Worm (Caenorhabditis elegans) whole organism, L1 larva: Measurements from ENCODE around the gene paa-1.

Experiments used
- C04F5.9 ChIP-seq: sonication (generic microtip); optimal IDR thresholded peaks from 2 replicates; lab custom pipeline; 2016; ENCODE audit warnings: missing genetic modification characterization, missing compliant biosample characterization
- elt-3 ChIP-seq, 6 experiments: fragments of 150-350 bp in 1 of 6; sonication (generic microtip); optimal IDR thresholded peaks; 2 replicates each; lab custom pipeline; 2017 to 2018; ENCODE audit warnings: missing biosample characterization in 6 of 6, missing genetic modification characterization in 6 of 6, inconsistent platforms in 1 of 6
- mep-1 ChIP-seq: fragments of 150-350 bp; optimal IDR thresholded peaks from 2 replicates; lab custom pipeline; 2014; ENCODE audit warnings: missing biosample characterization, missing genetic modification characterization
- nhr-76 ChIP-seq: sonication (generic microtip); optimal IDR thresholded peaks from 2 replicates; lab custom pipeline; 2017; ENCODE audit warnings: missing biosample characterization, missing genetic modification characterization
- rnt-1 ChIP-seq: sonication (generic microtip); optimal IDR thresholded peaks from 2 replicates; lab custom pipeline; 2016; ENCODE audit warnings: mild to moderate bottlenecking, missing genetic modification characterization, moderate library complexity, missing compliant biosample characterization
- snpc-4 ChIP-seq: fragments of 150-350 bp; optimal IDR thresholded peaks from 2 replicates; lab custom pipeline; 2014; ENCODE audit warnings: missing biosample characterization, missing genetic modification characterization
- sptf-1 ChIP-seq: fragments of 150-350 bp; optimal IDR thresholded peaks from 2 replicates; lab custom pipeline; 2014; ENCODE audit warnings: missing biosample characterization, missing genetic modification characterization

- TF ChIP-seq snpc-4, result no peak
- TF ChIP-seq nhr-76 (tag; lab: Kevin White, UChicago), result no peak
- no peak for TF ChIP-seq mep-1 (tag; lab: Kevin White, UChicago)
- no peak for TF ChIP-seq rnt-1 (tag; lab: Kevin White, UChicago)
- TF ChIP-seq elt-3 (tag; optimal IDR thresholded peaks at IDR 0.05; lab: Kevin White, UChicago), result no peak
- TF ChIP-seq sptf-1, result no peak
- no peak for TF ChIP-seq C04F5.9 (tag; lab: Kevin White, UChicago)
Observed at ce11 chrIII:5413680-5414079, 36.9 kb upstream of the paa-1 start, which contains the start of gene grl-22.
